Fruit fly (Drosophila melanogaster) whole organism, embryonic: ENCODE measurements around the gene CG9886.

Source experiments
- Atf-2 ChIP-seq: fragments of 200-800 bp; sonication (Bioruptor generic); optimal IDR thresholded peaks from 2 replicates; lab custom pipeline; 2016; ENCODE audit warnings: missing biosample characterization, missing genetic modification characterization
- Blimp-1 ChIP-seq: fragments of 200-800 bp; sonication (Bioruptor generic); optimal IDR thresholded peaks from 3 replicates; lab custom pipeline; 2018; ENCODE audit warnings: missing biosample characterization, missing genetic modification characterization, mild to moderate bottlenecking, moderate library complexity, missing genetic modification reagents
- Bteb2 ChIP-seq: fragments of 200-800 bp; sonication (Bioruptor generic); optimal IDR thresholded peaks from 2 replicates; lab custom pipeline; 2016; ENCODE audit warnings: missing biosample characterization, missing genetic modification characterization
- CG10431 ChIP-seq: fragments of 200-800 bp; sonication (Bioruptor generic); optimal IDR thresholded peaks from 3 replicates; lab custom pipeline; 2018; ENCODE audit warnings: missing biosample characterization, mild to moderate bottlenecking, missing genetic modification characterization
- CG10543 ChIP-seq: fragments of 200-800 bp; sonication (Bioruptor generic); optimal IDR thresholded peaks from 3 replicates; lab custom pipeline; 2017; ENCODE audit warnings: missing biosample characterization, mild to moderate bottlenecking, missing genetic modification characterization, moderate library complexity
- CG10654 ChIP-seq: fragments of 200-800 bp; sonication (Bioruptor generic); optimal IDR thresholded peaks from 2 replicates; lab custom pipeline; 2016; ENCODE audit warnings: missing biosample characterization, missing genetic modification characterization
- CG11093 ChIP-seq: fragments of 200-800 bp; sonication (Bioruptor generic); IDR thresholded peaks from 3 replicates; pipeline ENCODE4 v1.3.6; 2022; ENCODE audit warnings: missing biosample characterization, missing genetic modification characterization
- CG12155 ChIP-seq: fragments of 200-800 bp; sonication (Bioruptor generic); optimal IDR thresholded peaks from 3 replicates; lab custom pipeline; 2016; ENCODE audit warnings: missing biosample characterization, missing genetic modification characterization
- CG12391 ChIP-seq: fragments of 200-800 bp; sonication (Bioruptor generic); optimal IDR thresholded peaks from 3 replicates; lab custom pipeline; 2018; ENCODE audit warnings: missing biosample characterization, mild to moderate bottlenecking, missing genetic modification characterization, moderate library complexity
- CG16813 ChIP-seq: fragments of 200-800 bp; sonication (Bioruptor generic); IDR thresholded peaks from 3 replicates; pipeline ENCODE4 v1.3.6; 2022; ENCODE audit warnings: missing biosample characterization, missing genetic modification characterization; ENCODE audit not compliant: partially characterized antibody
- CG18476 ChIP-seq: fragments of 200-800 bp; sonication (Bioruptor generic); optimal IDR thresholded peaks from 2 replicates; lab custom pipeline; 2016; ENCODE audit warnings: missing biosample characterization, mild to moderate bottlenecking, missing genetic modification characterization
- CG2875 ChIP-seq: fragments of 200-800 bp; sonication (Bioruptor generic); optimal IDR thresholded peaks from 2 replicates; lab custom pipeline; 2017; ENCODE audit warnings: missing biosample characterization, mild to moderate bottlenecking, missing genetic modification characterization, missing genetic modification reagents
- CG3163 ChIP-seq: fragments of 200-800 bp; sonication (Bioruptor generic); optimal IDR thresholded peaks from 3 replicates; lab custom pipeline; 2016; ENCODE audit warnings: missing biosample characterization, missing genetic modification characterization
- CG34224 ChIP-seq: fragments of 200-800 bp; sonication (Bioruptor generic); IDR thresholded peaks from 3 replicates; pipeline ENCODE4 v1.3.6; 2022; ENCODE audit warnings: missing biosample characterization, missing genetic modification characterization; ENCODE audit not compliant: partially characterized antibody
- CG34422 ChIP-seq: fragments of 200-800 bp; sonication (Bioruptor generic); IDR thresholded peaks from 3 replicates; pipeline ENCODE4 v1.3.6; 2022; ENCODE audit warnings: missing biosample characterization, missing genetic modification characterization
- CG4424 ChIP-seq: fragments of 200-800 bp; sonication (Bioruptor generic); optimal IDR thresholded peaks from 3 replicates; lab custom pipeline; 2016; ENCODE audit warnings: missing biosample characterization, missing genetic modification characterization
- CG5180 ChIP-seq: fragments of 200-800 bp; sonication (Bioruptor generic); optimal IDR thresholded peaks from 3 replicates; lab custom pipeline; 2017; ENCODE audit warnings: missing biosample characterization, missing genetic modification characterization, mild to moderate bottlenecking, moderate library complexity, missing genetic modification reagents
- CG6654 ChIP-seq: fragments of 200-800 bp; sonication (Bioruptor generic); optimal IDR thresholded peaks from 2 replicates; lab custom pipeline; 2017; ENCODE audit warnings: missing biosample characterization, mild to moderate bottlenecking, missing genetic modification characterization
- CG8359 ChIP-seq: fragments of 200-800 bp; sonication (Bioruptor generic); optimal IDR thresholded peaks from 2 replicates; lab custom pipeline; 2017; ENCODE audit warnings: missing biosample characterization, mild to moderate bottlenecking, missing genetic modification characterization, borderline replicate concordance
- D ChIP-seq, 2 experiments: fragments of 200-800 bp in 1 of 2; fragments of >200 bp in 1 of 2; sonication (Bioruptor generic) in 1 of 2; optimal IDR thresholded peaks; 2 replicates in 1 of 2; 3 replicates in 1 of 2; lab custom pipeline; 2017; ENCODE audit warnings: mild to moderate bottlenecking in 1 of 2, missing biosample characterization in 1 of 2, missing genetic modification characterization in 1 of 2, missing genetic modification reagents in 1 of 2
- Dll ChIP-seq: fragments of 200-800 bp; sonication (Bioruptor generic); IDR thresholded peaks from 4 replicates; pipeline ENCODE4 v1.3.6; 2022; ENCODE audit warnings: missing biosample characterization, missing genetic modification characterization; ENCODE audit not compliant: partially characterized antibody
- Hr39 ChIP-seq: fragments of >200 bp; optimal IDR thresholded peaks from 2 replicates; lab custom pipeline; 2017
- Meics ChIP-seq: fragments of 200-800 bp; sonication (Bioruptor generic); optimal IDR thresholded peaks from 2 replicates; lab custom pipeline; 2017; ENCODE audit warnings: missing biosample characterization, mild to moderate bottlenecking, missing genetic modification characterization
- Mrtf ChIP-seq: fragments of 200-800 bp; sonication (Bioruptor generic); IDR thresholded peaks from 3 replicates; pipeline ENCODE4 v1.3.6; 2022; ENCODE audit warnings: missing biosample characterization, missing genetic modification characterization
- Myb ChIP-seq: fragments of 200-800 bp; sonication (Bioruptor generic); optimal IDR thresholded peaks from 2 replicates; lab custom pipeline; 2016; ENCODE audit warnings: missing biosample characterization, missing genetic modification characterization
- PHDP ChIP-seq: fragments of 200-800 bp; sonication (Bioruptor generic); optimal IDR thresholded peaks from 3 replicates; lab custom pipeline; 2018; ENCODE audit warnings: missing biosample characterization, mild to moderate bottlenecking, missing genetic modification characterization, moderate library complexity
- Trl ChIP-seq, 3 experiments: fragments of >200 bp in 2 of 3; fragments of 200-800 bp in 1 of 3; sonication (Bioruptor generic) in 1 of 3; optimal IDR thresholded peaks; 2 replicates in 1 of 3; 3 replicates in 2 of 3; lab custom pipeline; 2016 to 2017; ENCODE audit warnings: missing biosample characterization in 1 of 3, missing genetic modification characterization in 1 of 3
- ab ChIP-seq: fragments of 200-800 bp; sonication (Bioruptor generic); optimal IDR thresholded peaks from 2 replicates; lab custom pipeline; 2016; ENCODE audit warnings: missing biosample characterization, missing genetic modification characterization
- ap ChIP-seq: fragments of 200-800 bp; sonication (Bioruptor generic); IDR thresholded peaks from 2 replicates; pipeline ENCODE4 v1.3.6; 2022; ENCODE audit warnings: missing biosample characterization, missing genetic modification characterization
- ash1 ChIP-seq: fragments of 200-800 bp; sonication (Bioruptor generic); optimal IDR thresholded peaks from 2 replicates; lab custom pipeline; 2018; ENCODE audit warnings: missing biosample characterization, mild to moderate bottlenecking, missing genetic modification characterization
- bowl ChIP-seq: fragments of 200-800 bp; sonication (Bioruptor generic); IDR thresholded peaks from 2 replicates; pipeline ENCODE4 v1.3.6; 2022; ENCODE audit warnings: missing biosample characterization, missing genetic modification characterization
- cad ChIP-seq: fragments of >200 bp; optimal IDR thresholded peaks from 2 replicates; lab custom pipeline; 2017; ENCODE audit warnings: missing biosample characterization, missing genetic modification characterization
- cas ChIP-seq: fragments of 200-800 bp; sonication (Bioruptor generic); IDR thresholded peaks from 2 replicates; pipeline ENCODE4 v1.3.6; 2022; ENCODE audit warnings: missing biosample characterization, missing genetic modification characterization
- croc ChIP-seq: fragments of 200-800 bp; sonication (Bioruptor generic); conservative IDR thresholded peaks from 3 replicates; pipeline ENCODE4 v1.3.6; 2022; ENCODE audit warnings: missing biosample characterization, missing genetic modification characterization
- danr ChIP-seq: fragments of 200-800 bp; sonication (Bioruptor generic); IDR thresholded peaks from 2 replicates; pipeline ENCODE4 v1.3.6; 2022; ENCODE audit warnings: missing biosample characterization, missing genetic modification characterization
- fd96Cb ChIP-seq: fragments of 200-800 bp; sonication (Bioruptor generic); optimal IDR thresholded peaks from 2 replicates; lab custom pipeline; 2018; ENCODE audit warnings: missing biosample characterization, mild to moderate bottlenecking, missing genetic modification characterization, moderate library complexity
- ham ChIP-seq: fragments of 200-800 bp; sonication (Bioruptor generic); IDR thresholded peaks from 2 replicates; pipeline ENCODE4 v1.3.6; 2022; ENCODE audit warnings: missing biosample characterization, missing genetic modification characterization
- otp ChIP-seq: fragments of 200-800 bp; sonication (Bioruptor generic); IDR thresholded peaks from 3 replicates; pipeline ENCODE4, ENCODE4 v1.3.6; 2022; ENCODE audit warnings: missing biosample characterization, missing genetic modification characterization
- p53 ChIP-seq: fragments of 200-800 bp; sonication (Bioruptor generic); optimal IDR thresholded peaks from 2 replicates; lab custom pipeline; 2016; ENCODE audit warnings: missing biosample characterization, missing genetic modification characterization
- pho ChIP-seq: fragments of 200-800 bp; sonication (Bioruptor generic); optimal IDR thresholded peaks from 2 replicates; lab custom pipeline; 2016; ENCODE audit warnings: missing biosample characterization, missing genetic modification characterization
- pnt ChIP-seq: fragments of 200-800 bp; sonication (Bioruptor generic); optimal IDR thresholded peaks from 3 replicates; lab custom pipeline; 2016; ENCODE audit warnings: missing biosample characterization, missing genetic modification characterization
- ro ChIP-seq: fragments of 200-800 bp; sonication (Bioruptor generic); IDR thresholded peaks from 2 replicates; pipeline ENCODE4 v1.3.6; 2022; ENCODE audit warnings: missing biosample characterization, missing genetic modification characterization
- run ChIP-seq: fragments of 200-800 bp; sonication (Bioruptor generic); optimal IDR thresholded peaks from 3 replicates; lab custom pipeline; 2018; ENCODE audit warnings: missing biosample characterization, mild to moderate bottlenecking, missing genetic modification characterization
- sd ChIP-seq: fragments of 200-800 bp; sonication (Bioruptor generic); optimal IDR thresholded peaks from 3 replicates; lab custom pipeline; 2018; ENCODE audit warnings: missing biosample characterization, mild to moderate bottlenecking, missing genetic modification characterization, moderate library complexity
- tap ChIP-seq: fragments of 200-800 bp; optimal IDR thresholded peaks from 3 replicates; lab custom pipeline; 2019; ENCODE audit warnings: missing biosample characterization, mild to moderate bottlenecking, missing genetic modification characterization, moderate library complexity
- tna ChIP-seq: fragments of 200-800 bp; sonication (Bioruptor generic); IDR thresholded peaks from 2 replicates; pipeline ENCODE4 v1.3.6; 2022; ENCODE audit warnings: missing biosample characterization, missing genetic modification characterization; ENCODE audit not compliant: partially characterized antibody
- wek ChIP-seq: fragments of 200-800 bp; sonication (Bioruptor generic); optimal IDR thresholded peaks from 3 replicates; lab custom pipeline; 2018; ENCODE audit warnings: missing biosample characterization, mild to moderate bottlenecking, missing genetic modification characterization, moderate library complexity
- zen ChIP-seq: fragments of 200-800 bp; sonication (Bioruptor generic); optimal IDR thresholded peaks from 3 replicates; lab custom pipeline; 2018; ENCODE audit warnings: missing biosample characterization, mild to moderate bottlenecking, missing genetic modification characterization, moderate library complexity

CG9886 gene

dm6 chr2L:2426444-2427188 lies 6.0 kb downstream of the CG9886 start (continued):
- TF ChIP-seq ro (no peak), cas (GFP tag; lab: Robert Waterston, UW) (no peak), CG10431 (GFP tag; lab: Kevin White, UChicago) (no peak), CG8359 (GFP tag; lab: Kevin White, UChicago) (no peak), ham (GFP tag; lab: Robert Waterston, UW) (no peak), ap (GFP tag; lab: Robert Waterston, UW) (0 out of 2 replicates have a peak, but pooled peaks have one; percentile 18), pho (no peak), CG11093 (GFP tag; lab: Robert Waterston, UW) (peak; percentile 11; the same call in 1 of the 3 replicates), tap (tag; lab: Kevin White, UChicago) (peak; percentile 53), D (optimal IDR thresholded peaks at IDR 0.05; lab: Kevin White, UChicago) (no peak), D (GFP tag; optimal IDR thresholded peaks at IDR 0.05; lab: Kevin White, UChicago) (peak; percentile 9), CG34224 (GFP tag; lab: Robert Waterston, UW) (no peak), CG5180 (no peak), cad (no peak), bowl (GFP tag; lab: Robert Waterston, UW) (no peak), CG3163 (GFP tag; lab: Kevin White, UChicago) (no peak), CG6654 (GFP tag; lab: Kevin White, UChicago) (no peak), CG10543 (GFP tag; lab: Kevin White, UChicago) (no peak), fd96Cb (tag; lab: Kevin White, UChicago) (peak; percentile 65), PHDP (tag; lab: Kevin White, UChicago) (peak; percentile 39), Mrtf (GFP tag; lab: Robert Waterston, UW) (no peak), CG18476 (GFP tag; lab: Kevin White, UChicago) (no peak), CG16813 (GFP tag; lab: Robert Waterston, UW) (no peak), sd (tag; lab: Kevin White, UChicago) (peak; percentile 56), CG12155 (GFP tag; lab: Kevin White, UChicago) (peak; percentile 34), otp (GFP tag; lab: Robert Waterston, UW) (peak; percentile 54; the same call in 1 of the 3 replicates), Myb (GFP tag; lab: Kevin White, UChicago) (peak; percentile 22), p53 (GFP tag; lab: Kevin White, UChicago) (no peak), ash1 (no peak), croc (0 out of 3 replicates have a peak, but pooled peaks have one; percentile 25), Trl (optimal IDR thresholded peaks at IDR 0.05; lab: Kevin White, UChicago) (no peak), Trl (GFP tag; optimal IDR thresholded peaks at IDR 0.05; lab: Kevin White, UChicago) (peak; percentile 38), CG2875 (GFP tag; lab: Kevin White, UChicago) (peak; percentile 38), Bteb2 (GFP tag; lab: Kevin White, UChicago) (peak; percentile 4), pnt (peak; percentile 44), danr (GFP tag; lab: Robert Waterston, UW) (peak; percentile 13; the same call in 1 of the 2 replicates), wek (GFP tag; lab: Kevin White, UChicago) (no peak), CG4424 (GFP tag; lab: Kevin White, UChicago) (peak; percentile 38), CG12391 (peak; percentile 44), run (tag; lab: Kevin White, UChicago) (peak; percentile 31), Hr39 (lab: Kevin White, UChicago) (peak; percentile 33), tna (GFP tag; lab: Robert Waterston, UW) (no peak), Dll (GFP tag; lab: Robert Waterston, UW) (no peak), Meics (peak; percentile 39), zen (no peak), Atf-2 (peak; percentile 14), ab (no peak), CG34422 (GFP tag; lab: Robert Waterston, UW) (peak; percentile 65; the same call in 2 of the 3 replicates), CG10654 (GFP tag; lab: Kevin White, UChicago) (peak; percentile 26), Blimp-1 (peak; percentile 70)
